Fruit fly (Drosophila melanogaster): ENCODE data around the gene CG34161.

The CG34161 gene

dm6 chr2L:10614660-10615479 is 33.4 kb upstream of the CG34161 start:
- no peak for TF ChIP-seq GATAd (GFP tag; optimal IDR thresholded peaks at IDR 0.05)
- TF ChIP-seq N (GFP tag; optimal IDR thresholded peaks at IDR 0.05) = no peak
- TF ChIP-seq Vsx2 (GFP tag; optimal IDR thresholded peaks at IDR 0.05; ENCODE audit: partially characterized antibody) = no peak
- TF ChIP-seq fru (GFP tag; optimal IDR thresholded peaks at IDR 0.05) = peak; percentile 5
- no peak for TF ChIP-seq Rel (GFP tag; optimal IDR thresholded peaks at IDR 0.05)
- peak; percentile 58 for TF ChIP-seq Rel (tag; optimal IDR thresholded peaks at IDR 0.05)
- no peak for TF ChIP-seq pan (optimal IDR thresholded peaks at IDR 0.05)

- TF ChIP-seq Rel (GFP tag; optimal IDR thresholded peaks at IDR 0.05) (no peak), Rel (tag; optimal IDR thresholded peaks at IDR 0.05) (peak; percentile 48), Dif (GFP tag; optimal IDR thresholded peaks at IDR 0.05; ENCODE audit: partially characterized antibody) (peak; percentile 47), Myc (optimal IDR thresholded peaks at IDR 0.05) (no peak), dl (GFP tag; optimal IDR thresholded peaks at IDR 0.05; ENCODE audit: insufficient read depth in 1 of 2, partially characterized antibody in 2 of 2) (no peak)
These were observed 31.6 kb upstream of the CG34161 start for dm6 chr2L:10613104-10613503.

dm6 chr2L:10608662-10609262 is 27.3 kb upstream of the CG34161 start:
- TF ChIP-seq sage (GFP tag; optimal IDR thresholded peaks at IDR 0.05) (no peak), pan (optimal IDR thresholded peaks at IDR 0.05) (no peak)

- no peak for TF ChIP-seq Sp1 (GFP tag; optimal IDR thresholded peaks at IDR 0.05)
- TF ChIP-seq CG9705 (GFP tag; optimal IDR thresholded peaks at IDR 0.05) = no peak
- no peak for TF ChIP-seq Mio (GFP tag; optimal IDR thresholded peaks at IDR 0.05)
- no peak for TF ChIP-seq h (GFP tag; optimal IDR thresholded peaks at IDR 0.05)
- no peak for TF ChIP-seq rgr (GFP tag; optimal IDR thresholded peaks at IDR 0.05)
- no peak for TF ChIP-seq dsf (GFP tag; optimal IDR thresholded peaks at IDR 0.05; ENCODE audit: borderline replicate concordance)
- TF ChIP-seq dmrt93B (GFP tag; optimal IDR thresholded peaks at IDR 0.05) = no peak
- TF ChIP-seq Rel (GFP tag; optimal IDR thresholded peaks at IDR 0.05) = no peak
- no peak for TF ChIP-seq Rel (tag; optimal IDR thresholded peaks at IDR 0.05)
- no peak for TF ChIP-seq br (GFP tag; optimal IDR thresholded peaks at IDR 0.05)
- no peak for TF ChIP-seq tai (GFP tag; optimal IDR thresholded peaks at IDR 0.05)
- TF ChIP-seq sv (GFP tag; optimal IDR thresholded peaks at IDR 0.05) = no peak
- TF ChIP-seq ey (GFP tag; optimal IDR thresholded peaks at IDR 0.05) = no peak
- no peak for TF ChIP-seq jim (GFP tag; optimal IDR thresholded peaks at IDR 0.05)
- TF ChIP-seq usp (GFP tag; optimal IDR thresholded peaks at IDR 0.05) = no peak
These were observed 26.2 kb upstream of the CG34161 start for dm6 chr2L:10607697-10608096.

dm6 chr2L:10603604-10604003 is 22.1 kb upstream of the CG34161 start:
- TF ChIP-seq usp (GFP tag; optimal IDR thresholded peaks at IDR 0.05) = no peak
- no peak for TF ChIP-seq Jra (GFP tag; optimal IDR thresholded peaks at IDR 0.05)
- TF ChIP-seq Dif (GFP tag; optimal IDR thresholded peaks at IDR 0.05; ENCODE audit: partially characterized antibody) = no peak

- TF ChIP-seq Mio (GFP tag; optimal IDR thresholded peaks at IDR 0.05) (no peak), dmrt93B (GFP tag; optimal IDR thresholded peaks at IDR 0.05) (no peak), CrebA (GFP tag; optimal IDR thresholded peaks at IDR 0.05; ENCODE audit: borderline replicate concordance) (no peak), Hnf4 (GFP tag; optimal IDR thresholded peaks at IDR 0.05) (no peak), Rel (GFP tag; optimal IDR thresholded peaks at IDR 0.05) (no peak), Rel (tag; optimal IDR thresholded peaks at IDR 0.05) (no peak), foxo (GFP tag; optimal IDR thresholded peaks at IDR 0.05) (no peak), CG9705 (GFP tag; optimal IDR thresholded peaks at IDR 0.05) (no peak), rgr (GFP tag; optimal IDR thresholded peaks at IDR 0.05) (no peak)
These were observed 2.0 kb downstream of the CG34161 start, which contains the start of gene CG34160 for dm6 chr2L:10579453-10579852. Gene CG34160, plus strand, starts transcription at chr2L:10579753.

Measured in whole organism, wandering third instar larva.